Worm (Caenorhabditis elegans): ENCODE data around the gene C01G5.9.
A peak's percentile ranks its signal among the peaks of the same experiment; 100 is the strongest.

Gene C01G5.9

DNA sequence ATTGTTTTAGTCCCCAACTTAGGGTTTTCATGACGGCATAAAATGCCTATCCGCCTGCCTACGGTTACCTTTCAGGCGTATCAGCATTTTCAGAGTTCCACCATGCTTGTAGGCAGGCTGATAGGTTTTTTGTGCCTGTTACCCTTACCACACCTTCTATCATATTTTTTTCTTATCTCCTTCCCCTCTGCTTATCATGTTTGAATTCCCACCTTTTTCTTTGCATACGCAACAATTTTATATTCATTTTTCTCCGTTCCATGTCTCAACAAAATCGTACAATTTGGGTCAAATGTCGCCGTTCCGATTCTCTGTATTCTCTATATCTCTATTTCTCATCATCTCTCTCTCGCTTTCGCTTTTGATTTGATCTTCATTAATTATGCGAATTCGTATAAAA lies at the start of gene C01G5.9:
Gene C01G5.9 (plus strand): TSS at position 301 of the 400 bp plus-strand sequence.
- TF ChIP-seq blmp-1 (tag; optimal IDR thresholded peaks at IDR 0.05): peak; percentile 77
- TF ChIP-seq elt-1 (tag; optimal IDR thresholded peaks at IDR 0.05; ENCODE audit: borderline replicate concordance, insufficient read depth): no peak

ce11 chrIV:6471216-6471615 lies 48.5 kb upstream of the C01G5.9 start, which contains the start of gene tmed-13:
Gene tmed-13 (minus strand): TSS chrIV:6471384.
- peak; percentile 55 for TF ChIP-seq ces-1 (GFP tag; optimal IDR thresholded peaks at IDR 0.05)
- no peak for TF ChIP-seq pha-4 (tag; optimal IDR thresholded peaks at IDR 0.05)
- peak; percentile 91 for TF ChIP-seq cnd-1 (tag; optimal IDR thresholded peaks at IDR 0.05)

DNA sequence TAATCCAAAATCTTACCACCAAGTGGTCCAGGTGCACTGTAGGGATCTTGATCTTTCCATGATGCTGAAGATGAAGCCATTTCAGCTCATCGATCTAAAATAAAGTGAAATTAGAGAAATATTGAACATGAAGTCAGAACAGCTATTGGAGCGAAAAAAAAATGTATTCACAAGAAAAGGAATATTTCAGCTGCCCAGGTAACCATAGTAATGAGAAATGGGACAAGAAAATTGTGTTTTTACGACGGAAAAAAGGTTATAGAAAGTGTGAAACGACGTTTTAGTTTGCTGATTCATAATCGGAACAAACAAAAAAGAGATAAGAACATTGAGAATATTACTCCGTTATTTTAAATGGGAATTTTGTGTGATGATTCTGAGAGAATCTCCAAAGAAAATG lies 46.6 kb upstream of the C01G5.9 start, which contains the start of gene Y73B6BL.27:
Gene Y73B6BL.27 (minus strand): TSS at position 101 of the 400 bp plus-strand sequence.
- no peak for TF ChIP-seq unc-39 (tag; optimal IDR thresholded peaks at IDR 0.05)
- no peak for TF ChIP-seq ceh-83 (GFP tag; optimal IDR thresholded peaks at IDR 0.05)
- no peak for TF ChIP-seq sem-2 (GFP tag; optimal IDR thresholded peaks at IDR 0.05)
- TF ChIP-seq ztf-11 (tag; optimal IDR thresholded peaks at IDR 0.05): no peak
- no peak for TF ChIP-seq unc-120 (tag; optimal IDR thresholded peaks at IDR 0.05; ENCODE audit: poor library complexity, severe bottlenecking)
- TF ChIP-seq flh-1 (GFP tag; optimal IDR thresholded peaks at IDR 0.05): no peak
- TF ChIP-seq zip-8 (tag; optimal IDR thresholded peaks at IDR 0.05): no peak
- no peak for TF ChIP-seq lin-32 (GFP tag; optimal IDR thresholded peaks at IDR 0.05)
- no peak for TF ChIP-seq nhr-237 (tag; optimal IDR thresholded peaks at IDR 0.05)
- no peak for TF ChIP-seq bed-3 (GFP tag; optimal IDR thresholded peaks at IDR 0.05)
- TF ChIP-seq snpc-4 (tag; optimal IDR thresholded peaks at IDR 0.05): no peak
- TF ChIP-seq ceh-43 (GFP tag; optimal IDR thresholded peaks at IDR 0.05): no peak
- TF ChIP-seq M03D4.4 (tag; optimal IDR thresholded peaks at IDR 0.05): no peak

DNA sequence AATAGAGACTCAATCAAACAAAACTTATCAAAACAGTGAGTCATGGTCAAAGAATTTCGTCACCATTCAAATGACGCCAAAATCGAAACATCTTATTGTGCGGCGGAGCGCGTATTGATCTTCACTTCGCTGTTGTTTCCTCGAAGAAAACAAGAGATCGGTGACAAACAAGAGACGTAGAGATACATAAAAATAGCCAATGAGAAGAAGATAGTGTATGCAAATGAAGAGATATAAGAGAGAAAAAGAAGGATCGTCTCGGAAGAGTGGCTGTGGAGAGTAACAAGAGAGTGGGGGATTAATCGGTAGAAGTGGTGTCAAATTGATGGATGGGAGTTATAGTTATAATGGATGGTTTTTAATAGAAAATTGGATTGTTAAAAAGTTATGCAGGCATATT lies 44.9 kb upstream of the C01G5.9 start:
- TF ChIP-seq ceh-43 (GFP tag; optimal IDR thresholded peaks at IDR 0.05) (peak; percentile 29), flh-1 (GFP tag; optimal IDR thresholded peaks at IDR 0.05) (no peak), bed-3 (GFP tag; optimal IDR thresholded peaks at IDR 0.05) (no peak), elt-3 (tag; optimal IDR thresholded peaks at IDR 0.05) (no peak), drap-1 (GFP tag; optimal IDR thresholded peaks at IDR 0.05) (no peak), lsy-2 (tag; optimal IDR thresholded peaks at IDR 0.05) (peak; percentile 5), elt-1 (tag; optimal IDR thresholded peaks at IDR 0.05; ENCODE audit: borderline replicate concordance, insufficient read depth) (no peak), ces-1 (GFP tag; optimal IDR thresholded peaks at IDR 0.05) (peak; percentile 80), ceh-39 (tag; optimal IDR thresholded peaks at IDR 0.05) (peak; percentile 13), nhr-28 (tag; optimal IDR thresholded peaks at IDR 0.05) (no peak), sem-2 (GFP tag; optimal IDR thresholded peaks at IDR 0.05) (no peak), unc-39 (tag; optimal IDR thresholded peaks at IDR 0.05) (no peak), tbx-8 (GFP tag; optimal IDR thresholded peaks at IDR 0.05) (no peak), mls-2 (tag; optimal IDR thresholded peaks at IDR 0.05) (peak; percentile 56), pha-4 (tag; optimal IDR thresholded peaks at IDR 0.05) (peak; percentile 71), unc-62 (GFP tag; optimal IDR thresholded peaks at IDR 0.05) (peak; percentile 90), nhr-237 (tag; optimal IDR thresholded peaks at IDR 0.05) (peak; percentile 37), hlh-1 (tag; optimal IDR thresholded peaks at IDR 0.05) (peak; percentile 30), snpc-4 (tag; optimal IDR thresholded peaks at IDR 0.05) (no peak), ceh-83 (GFP tag; optimal IDR thresholded peaks at IDR 0.05) (no peak), lin-32 (GFP tag; optimal IDR thresholded peaks at IDR 0.05) (no peak), ztf-11 (tag; optimal IDR thresholded peaks at IDR 0.05) (no peak), cnd-1 (tag; optimal IDR thresholded peaks at IDR 0.05) (no peak), nhr-2 (tag; optimal IDR thresholded peaks at IDR 0.05) (peak; percentile 41), sptf-1 (tag; optimal IDR thresholded peaks at IDR 0.05) (no peak), mab-5 (tag; optimal IDR thresholded peaks at IDR 0.05) (no peak)

DNA sequence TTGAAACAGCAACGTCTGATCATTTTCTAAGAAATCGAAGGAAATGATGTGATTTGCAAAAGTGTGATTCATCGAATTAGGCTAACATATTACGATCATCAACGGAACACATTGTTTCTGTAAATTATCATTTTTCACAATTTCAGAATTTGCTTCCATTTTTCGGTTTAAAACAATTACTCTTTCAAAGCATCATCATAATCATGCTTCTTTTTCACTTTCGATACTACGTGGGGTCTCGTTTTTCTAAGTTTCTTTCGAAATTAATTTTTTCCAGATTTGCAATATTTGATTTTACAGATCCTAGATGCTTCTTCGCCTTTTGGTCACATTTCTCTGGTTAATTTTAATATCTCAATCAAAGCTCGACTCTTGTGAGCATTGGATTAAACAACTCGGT lies 39.5 kb upstream of the C01G5.9 start, which contains the start of gene tyr-6:
Gene tyr-6 (plus strand): TSS at position 301 of the 400 bp plus-strand sequence.
- TF ChIP-seq lin-32 (GFP tag; optimal IDR thresholded peaks at IDR 0.05) (no peak), ham-2 (GFP tag; optimal IDR thresholded peaks at IDR 0.05) (no peak), elt-3 (tag; optimal IDR thresholded peaks at IDR 0.05) (no peak), mep-1 (tag; optimal IDR thresholded peaks at IDR 0.05) (no peak), mls-2 (tag; optimal IDR thresholded peaks at IDR 0.05) (no peak), flh-1 (GFP tag; optimal IDR thresholded peaks at IDR 0.05) (no peak), nhr-2 (tag; optimal IDR thresholded peaks at IDR 0.05) (no peak), bed-3 (GFP tag; optimal IDR thresholded peaks at IDR 0.05) (no peak), nhr-76 (tag; optimal IDR thresholded peaks at IDR 0.05) (no peak)
